Fruit fly (Drosophila melanogaster): ENCODE data around the gene Mco4.

DNA sequence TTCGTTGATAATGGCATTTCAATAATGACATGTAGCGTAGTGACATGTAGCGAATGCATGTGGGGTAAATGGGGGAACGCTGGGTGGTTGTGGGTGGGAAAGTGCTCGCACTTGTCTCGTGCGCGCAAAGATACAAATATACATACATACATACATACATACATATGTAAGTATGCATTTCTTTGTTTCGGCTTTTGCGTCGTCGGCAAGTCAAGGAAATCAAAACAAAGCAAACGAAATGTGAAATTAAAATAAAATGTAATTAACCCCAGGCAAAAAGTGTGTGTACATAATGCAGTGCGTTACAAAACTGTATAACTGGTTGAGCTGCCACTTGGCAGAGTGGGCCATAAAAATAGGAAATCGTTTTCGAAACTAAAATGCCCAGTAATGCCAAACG lies 19.8 kb upstream of the Mco4 start:
- TF ChIP-seq Hr96 (GFP tag; optimal IDR thresholded peaks at IDR 0.05) = no peak
- no peak for TF ChIP-seq CG5204 (GFP tag; optimal IDR thresholded peaks at IDR 0.05)

All from whole organism, adult.